Fruit fly (Drosophila melanogaster) whole organism, prepupa: ENCODE data around the gene CG32647.

Experiments used
- Blimp-1 ChIP-seq: fragments of 200-800 bp; sonication (Bioruptor generic); optimal IDR thresholded peaks from 3 replicates; lab custom pipeline; 2017; ENCODE audit warnings: missing biosample characterization, missing genetic modification characterization, mild to moderate bottlenecking, moderate library complexity, missing genetic modification reagents
- CG1621 ChIP-seq: fragments of 200-800 bp; sonication (Bioruptor generic); optimal IDR thresholded peaks from 3 replicates; lab custom pipeline; 2018; ENCODE audit warnings: missing biosample characterization, mild to moderate bottlenecking, missing genetic modification characterization
- CG6276 ChIP-seq: fragments of 200-800 bp; sonication (Bioruptor generic); optimal IDR thresholded peaks from 2 replicates; lab custom pipeline; 2017; ENCODE audit warnings: missing biosample characterization, mild to moderate bottlenecking, missing genetic modification characterization
- CG6854 ChIP-seq: fragments of 200-800 bp; sonication (Bioruptor generic); optimal IDR thresholded peaks from 2 replicates; lab custom pipeline; 2017; ENCODE audit warnings: missing biosample characterization, mild to moderate bottlenecking, missing genetic modification characterization
- CG7368 ChIP-seq: fragments of 200-800 bp; sonication (Bioruptor generic); optimal IDR thresholded peaks from 3 replicates; lab custom pipeline; 2016; ENCODE audit warnings: missing biosample characterization, missing genetic modification characterization
- CG8632 ChIP-seq: fragments of 200-800 bp; sonication (Bioruptor generic); optimal IDR thresholded peaks from 3 replicates; lab custom pipeline; 2016; ENCODE audit warnings: missing biosample characterization, missing genetic modification characterization
- Eip78C ChIP-seq: fragments of 200-800 bp; sonication (Bioruptor generic); peaks from one replicate; lab custom pipeline; 2016; ENCODE audit warnings: missing biosample characterization, missing genetic modification characterization
- Gug ChIP-seq: fragments of 200-800 bp; sonication (Bioruptor generic); IDR thresholded peaks from 2 replicates; pipeline ENCODE4 v1.3.6; 2022; ENCODE audit warnings: missing biosample characterization, missing genetic modification characterization
- Hr39 ChIP-seq: fragments of 200-800 bp; sonication (Bioruptor generic); optimal IDR thresholded peaks from 2 replicates; lab custom pipeline; 2016; ENCODE audit warnings: missing biosample characterization, missing genetic modification characterization
- Lpt ChIP-seq: fragments of 200-800 bp; sonication (Bioruptor generic); optimal IDR thresholded peaks from 3 replicates; lab custom pipeline; 2016; ENCODE audit warnings: missing biosample characterization, missing genetic modification characterization
- Sox14 ChIP-seq: fragments of 200-800 bp; sonication (Bioruptor generic); optimal IDR thresholded peaks from 3 replicates; lab custom pipeline; 2016; ENCODE audit warnings: missing biosample characterization, missing genetic modification characterization
- cyc ChIP-seq: fragments of 200-800 bp; sonication (Bioruptor generic); optimal IDR thresholded peaks from 3 replicates; lab custom pipeline; 2016; ENCODE audit warnings: missing biosample characterization, missing genetic modification characterization
- fd59A ChIP-seq: fragments of 200-800 bp; sonication (Bioruptor generic); optimal IDR thresholded peaks from 2 replicates; lab custom pipeline; 2017; ENCODE audit warnings: missing biosample characterization, mild to moderate bottlenecking, missing genetic modification characterization, missing genetic modification reagents

dm6 chrX:12765736-12766135 is 19.0 kb downstream of the CG32647 start:
- no peak for TF ChIP-seq Hr39 (GFP tag; lab: Kevin White, UChicago)
- TF ChIP-seq cyc (GFP tag; lab: Kevin White, UChicago), result no peak
- TF ChIP-seq Eip78C (GFP tag; lab: Kevin White, UChicago), result no peak
- no peak for TF ChIP-seq fd59A (GFP tag; lab: Kevin White, UChicago)
- no peak for TF ChIP-seq Sox14 (GFP tag; lab: Kevin White, UChicago)
- no peak for TF ChIP-seq Blimp-1 (GFP tag; lab: Kevin White, UChicago)
- no peak for TF ChIP-seq CG7368 (GFP tag; lab: Kevin White, UChicago)
- no peak for TF ChIP-seq CG8632
- TF ChIP-seq CG6276, result no peak
- no peak for TF ChIP-seq CG1621 (tag; lab: Kevin White, UChicago)
- TF ChIP-seq CG6854 (GFP tag; lab: Kevin White, UChicago), result no peak
- no peak for TF ChIP-seq Gug (GFP tag; lab: Robert Waterston, UW)
- no peak for TF ChIP-seq Lpt (GFP tag; lab: Kevin White, UChicago)
